Fruit fly (Drosophila melanogaster): Measurements from ENCODE around the gene Pi3K68D.

Pi3K68D gene

dm6 chr3L:11785291-11785690 lies 4.5 kb downstream of the Pi3K68D start:
- TF ChIP-seq CG6792 (GFP tag; optimal IDR thresholded peaks at IDR 0.05) (no peak), fd85E (GFP tag; optimal IDR thresholded peaks at IDR 0.05) (no peak), svp (GFP tag) (peak; percentile 45), CG4318 (GFP tag; optimal IDR thresholded peaks at IDR 0.05) (no peak), cyc (GFP tag; optimal IDR thresholded peaks at IDR 0.05) (no peak), CG6808 (GFP tag; optimal IDR thresholded peaks at IDR 0.05) (no peak), Sox14 (GFP tag; optimal IDR thresholded peaks at IDR 0.05) (no peak), salr (GFP tag; optimal IDR thresholded peaks at IDR 0.05) (no peak), CG1621 (tag; optimal IDR thresholded peaks at IDR 0.05) (no peak), CG6163 (GFP tag; IDR thresholded peaks at IDR 0.05) (peak; percentile 74), CG16779 (tag; optimal IDR thresholded peaks at IDR 0.05) (no peak), CG9139 (GFP tag; optimal IDR thresholded peaks at IDR 0.05) (no peak), fkh (GFP tag; optimal IDR thresholded peaks at IDR 0.05) (no peak), ss (GFP tag; optimal IDR thresholded peaks at IDR 0.05) (no peak), CG10631 (GFP tag; optimal IDR thresholded peaks at IDR 0.05) (no peak), CG15336 (GFP tag; IDR thresholded peaks at IDR 0.05) (peak; percentile 80), Hr38 (GFP tag; optimal IDR thresholded peaks at IDR 0.05) (no peak), CG8119 (GFP tag; IDR thresholded peaks at IDR 0.05) (peak; percentile 44; the same call in 1 of the 3 replicates), CG8319 (GFP tag; optimal IDR thresholded peaks at IDR 0.05) (no peak), topi (GFP tag; optimal IDR thresholded peaks at IDR 0.05) (no peak), Gug (GFP tag; IDR thresholded peaks at IDR 0.05) (peak; percentile 50), Eip78C (GFP tag) (no peak), CG6854 (GFP tag; optimal IDR thresholded peaks at IDR 0.05) (no peak), Eip93F (GFP tag; optimal IDR thresholded peaks at IDR 0.05) (no peak), CG34406 (GFP tag; optimal IDR thresholded peaks at IDR 0.05) (no peak), Smox (GFP tag; optimal IDR thresholded peaks at IDR 0.05) (no peak), achi (GFP tag; optimal IDR thresholded peaks at IDR 0.05) (peak; percentile 10), Met (GFP tag; optimal IDR thresholded peaks at IDR 0.05) (no peak), Hr4 (GFP tag; optimal IDR thresholded peaks at IDR 0.05) (peak; percentile 70), CG11294 (GFP tag; IDR thresholded peaks at IDR 0.05) (peak; percentile 61), pdm3 (GFP tag; optimal IDR thresholded peaks at IDR 0.05) (no peak), CG7368 (GFP tag; optimal IDR thresholded peaks at IDR 0.05) (no peak), CG6276 (GFP tag; optimal IDR thresholded peaks at IDR 0.05) (no peak), esn (GFP tag; optimal IDR thresholded peaks at IDR 0.05) (no peak), Hr39 (GFP tag; optimal IDR thresholded peaks at IDR 0.05) (no peak), CG3032 (tag; optimal IDR thresholded peaks at IDR 0.05) (no peak), CG31627 (GFP tag; optimal IDR thresholded peaks at IDR 0.05) (no peak), CG8632 (GFP tag; optimal IDR thresholded peaks at IDR 0.05) (no peak), lz (GFP tag; optimal IDR thresholded peaks at IDR 0.05) (no peak), OdsH (GFP tag; optimal IDR thresholded peaks at IDR 0.05) (no peak), CG11902 (GFP tag; optimal IDR thresholded peaks at IDR 0.05) (no peak), Sox15 (GFP tag; optimal IDR thresholded peaks at IDR 0.05) (no peak), Blimp-1 (GFP tag; optimal IDR thresholded peaks at IDR 0.05) (no peak), Ets21C (GFP tag; optimal IDR thresholded peaks at IDR 0.05) (no peak), net (GFP tag; optimal IDR thresholded peaks at IDR 0.05) (peak; percentile 29), dsx (GFP tag; optimal IDR thresholded peaks at IDR 0.05; ENCODE audit: poor library complexity, severe bottlenecking) (no peak), dac (GFP tag; optimal IDR thresholded peaks at IDR 0.05) (no peak), Lpt (GFP tag; optimal IDR thresholded peaks at IDR 0.05) (no peak), eg (GFP tag; IDR thresholded peaks at IDR 0.05) (peak; percentile 73)
